Fruit fly (Drosophila melanogaster): ENCODE data around the gene spn-D.

DNA sequence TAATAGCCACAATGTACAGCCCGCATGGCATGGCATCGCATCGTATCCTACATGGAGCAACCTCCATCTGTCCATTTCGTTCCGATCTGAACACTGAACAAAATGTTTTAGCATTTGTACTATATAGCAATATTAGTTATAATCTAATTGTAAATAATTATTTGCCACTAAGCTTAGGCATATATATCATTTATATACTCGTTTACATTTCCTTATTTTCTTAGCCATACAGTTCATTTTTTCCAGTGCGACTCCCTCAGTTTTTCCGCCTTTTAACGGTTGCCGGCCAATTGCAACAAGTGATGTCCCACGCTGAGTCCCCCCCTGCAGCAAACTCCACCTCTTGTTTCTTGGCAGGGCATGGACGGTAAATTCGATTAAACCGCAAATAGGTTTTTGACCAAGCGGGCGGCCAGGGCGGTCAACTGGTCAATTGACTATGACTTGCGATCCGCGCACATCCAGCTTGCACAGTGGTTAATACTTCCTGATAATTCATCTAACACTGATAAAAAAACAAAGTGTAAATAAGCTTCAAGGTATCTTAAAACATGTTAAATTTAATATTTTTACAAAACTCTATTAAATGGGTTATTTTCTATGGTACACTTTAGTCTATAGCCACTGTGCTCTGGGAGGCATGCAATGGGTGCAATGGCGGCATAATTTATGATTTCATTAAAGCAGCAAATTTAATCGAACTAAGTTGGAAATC lies 44.2 kb downstream of the spn-D start:
- no peak for TF ChIP-seq Max (GFP tag; optimal IDR thresholded peaks at IDR 0.05)
- TF ChIP-seq CG16813 (GFP tag; IDR thresholded peaks at IDR 0.05; ENCODE audit: partially characterized antibody): no peak
- no peak for TF ChIP-seq GATAe (GFP tag; conservative IDR thresholded peaks at IDR 0.05)

Data from whole organism, embryonic.